Worm (Caenorhabditis elegans) whole organism, mixed stage, embryonic: ENCODE measurements around the gene ard-1.

Experiments
- hlh-1 ChIP-seq: fragments of 150-350 bp; optimal IDR thresholded peaks from 2 replicates; lab custom pipeline; 2014; ENCODE audit warnings: missing biosample characterization, missing genetic modification reagents, missing genetic modification characterization
- nhr-76 ChIP-seq: sonication (generic microtip); optimal IDR thresholded peaks from 2 replicates; lab custom pipeline; 2017; ENCODE audit warnings: missing biosample characterization, missing genetic modification characterization

ce11 chrIV:11125604-11126003 is 5.5 kb upstream of the ard-1 start:
- no peak for TF ChIP-seq hlh-1 (tag; lab: Kevin White, UChicago)
- no peak for TF ChIP-seq nhr-76 (tag; lab: Kevin White, UChicago)
